Worm (Caenorhabditis elegans) whole organism, L1 larva: ENCODE results near the gene K07H8.2.

Source experiments
- Y116A8C.19 ChIP-seq: sonication (generic microtip); optimal IDR thresholded peaks from 2 replicates; lab custom pipeline; 2016; ENCODE audit warnings: missing compliant biosample characterization, missing genetic modification characterization, borderline replicate concordance
- egl-27 ChIP-seq, 2 experiments: fragments of 150-350 bp in 1 of 2; sonication (generic microtip); optimal IDR thresholded peaks; 3 replicates each; lab custom pipeline; 2017 to 2018; ENCODE audit warnings: missing biosample characterization in 2 of 2, missing genetic modification characterization in 2 of 2, missing genetic modification reagents in 2 of 2
- fkh-10 ChIP-seq: sonication (generic microtip); optimal IDR thresholded peaks from 2 replicates; lab custom pipeline; 2017; ENCODE audit warnings: missing biosample characterization, missing genetic modification reagents, missing genetic modification characterization
- fos-1 ChIP-seq: fragments of 150-350 bp; optimal IDR thresholded peaks from 2 replicates; lab custom pipeline; 2014; ENCODE audit warnings: missing biosample characterization, missing genetic modification characterization
- lin-39 ChIP-seq: fragments of 150-350 bp; optimal IDR thresholded peaks from 2 replicates; lab custom pipeline; 2014; ENCODE audit warnings: missing biosample characterization, missing genetic modification reagents, missing genetic modification characterization
- unc-62 ChIP-seq: fragments of 150-350 bp; optimal IDR thresholded peaks from 2 replicates; lab custom pipeline; 2014; ENCODE audit warnings: missing biosample characterization, missing genetic modification reagents, missing genetic modification characterization

- TF ChIP-seq fos-1 (tag; lab: Kevin White, UChicago) (no peak), egl-27 (tag; optimal IDR thresholded peaks at IDR 0.05; lab: Kevin White, UChicago) (no peak), lin-39 (tag; lab: Kevin White, UChicago) (no peak), fkh-10 (GFP tag; lab: Kevin White, UChicago) (no peak), Y116A8C.19 (tag; lab: Kevin White, UChicago) (no peak), unc-62 (no peak)
Observed at ce11 chrIV:8294650-8295049, 3.3 kb downstream of the K07H8.2 start, which contains the start of gene tbce-1.
